Fruit fly (Drosophila melanogaster): ENCODE data around the gene CG15210.

CG15210 gene

dm6 chrX:10882786-10883185, 43.8 kb downstream of the CG15210 start:
- TF ChIP-seq CG12942 (GFP tag; optimal IDR thresholded peaks at IDR 0.05): no peak
- TF ChIP-seq da (GFP tag; optimal IDR thresholded peaks at IDR 0.05): no peak
- no peak for TF ChIP-seq CG2889 (GFP tag; IDR thresholded peaks at IDR 0.05)
- no peak for TF ChIP-seq Meics (GFP tag; optimal IDR thresholded peaks at IDR 0.05)
- 0 out of 2 replicates have a peak, but pooled peaks have one; percentile 8 for TF ChIP-seq Ada2b (GFP tag; IDR thresholded peaks at IDR 0.05)
- no peak for TF ChIP-seq nmo (GFP tag; optimal IDR thresholded peaks at IDR 0.05)
- no peak for TF ChIP-seq prd (optimal IDR thresholded peaks at IDR 0.05)
- TF ChIP-seq prd (GFP tag; IDR thresholded peaks at IDR 0.05): peak; percentile 40; the same call in 1 of the 3 replicates
- peak in 1 of 2 experiments; percentile 0 for TF ChIP-seq chif (GFP tag; optimal IDR thresholded peaks at IDR 0.05)
- no peak for TF ChIP-seq br (optimal IDR thresholded peaks at IDR 0.05)
- TF ChIP-seq Oli (tag; optimal IDR thresholded peaks at IDR 0.05): peak; percentile 23
- TF ChIP-seq inv (GFP tag; IDR thresholded peaks at IDR 0.05; ENCODE audit: partially characterized antibody): no peak
- TF ChIP-seq bcd (GFP tag; optimal IDR thresholded peaks at IDR 0.05): no peak
- peak; percentile 17 for TF ChIP-seq phol (tag; optimal IDR thresholded peaks at IDR 0.05)
- no peak for TF ChIP-seq pfk (GFP tag; optimal IDR thresholded peaks at IDR 0.05)
- TF ChIP-seq CG7271 (tag; optimal IDR thresholded peaks at IDR 0.05): no peak
- no peak for TF ChIP-seq CG7786 (GFP tag; optimal IDR thresholded peaks at IDR 0.05)
- peak; percentile 8 for TF ChIP-seq fd96Cb (tag; optimal IDR thresholded peaks at IDR 0.05)
- peak; percentile 41 for TF ChIP-seq CG1603 (tag; optimal IDR thresholded peaks at IDR 0.05)
- no peak for TF ChIP-seq CG1233 (GFP tag; optimal IDR thresholded peaks at IDR 0.05)
- TF ChIP-seq dan (GFP tag; IDR thresholded peaks at IDR 0.05): no peak
- TF ChIP-seq CG1024 (GFP tag; IDR thresholded peaks at IDR 0.05): no peak
- TF ChIP-seq Atf6 (GFP tag; IDR thresholded peaks at IDR 0.05): no peak
- no peak for TF ChIP-seq Hey (tag; optimal IDR thresholded peaks at IDR 0.05)
- TF ChIP-seq sqz (GFP tag; optimal IDR thresholded peaks at IDR 0.05): no peak
- no peak for TF ChIP-seq tna (GFP tag; IDR thresholded peaks at IDR 0.05; ENCODE audit: partially characterized antibody)
- TF ChIP-seq az2 (GFP tag; optimal IDR thresholded peaks at IDR 0.05): no peak
- TF ChIP-seq trh (GFP tag; optimal IDR thresholded peaks at IDR 0.05): no peak
- peak; percentile 26 for TF ChIP-seq CG12391 (tag; optimal IDR thresholded peaks at IDR 0.05)
- 0 out of 2 replicates have a peak, but pooled peaks have one; percentile 33 for TF ChIP-seq CG17328 (GFP tag; IDR thresholded peaks at IDR 0.05)
- TF ChIP-seq CG4730 (GFP tag; IDR thresholded peaks at IDR 0.05): no peak
- TF ChIP-seq jigr1 (GFP tag; IDR thresholded peaks at IDR 0.05): no peak
- peak; percentile 19 for TF ChIP-seq Xbp1 (GFP tag; optimal IDR thresholded peaks at IDR 0.05)
- peak; percentile 21 for TF ChIP-seq lab (GFP tag; optimal IDR thresholded peaks at IDR 0.05)
- 0 out of 3 replicates have a peak, but pooled peaks have one; percentile 28 for TF ChIP-seq row (GFP tag; IDR thresholded peaks at IDR 0.05)
- TF ChIP-seq CG2712 (tag; optimal IDR thresholded peaks at IDR 0.05): peak; percentile 14
- no peak for TF ChIP-seq CG1792 (GFP tag; optimal IDR thresholded peaks at IDR 0.05)
- no peak for TF ChIP-seq lmd (GFP tag; IDR thresholded peaks at IDR 0.05)
- TF ChIP-seq Blimp-1 (GFP tag; optimal IDR thresholded peaks at IDR 0.05): peak; percentile 25
- TF ChIP-seq sim (GFP tag; IDR thresholded peaks at IDR 0.05): no peak
- no peak for TF ChIP-seq CG4282 (GFP tag; optimal IDR thresholded peaks at IDR 0.05)
- no peak for TF ChIP-seq CG12299 (tag; optimal IDR thresholded peaks at IDR 0.05)
- TF ChIP-seq nom (GFP tag; optimal IDR thresholded peaks at IDR 0.05): no peak
- TF ChIP-seq CG17385 (GFP tag; optimal IDR thresholded peaks at IDR 0.05): no peak
- no peak for TF ChIP-seq CG17802 (tag; optimal IDR thresholded peaks at IDR 0.05)
- no peak for TF ChIP-seq gt (GFP tag; IDR thresholded peaks at IDR 0.05)
- TF ChIP-seq ro (GFP tag; IDR thresholded peaks at IDR 0.05): no peak
- no peak for TF ChIP-seq CG33557 (GFP tag; optimal IDR thresholded peaks at IDR 0.05)
- TF ChIP-seq chm (GFP tag; IDR thresholded peaks at IDR 0.05): no peak
- no peak for TF ChIP-seq Drgx (GFP tag; IDR thresholded peaks at IDR 0.05)
- no peak for TF ChIP-seq sug (tag; optimal IDR thresholded peaks at IDR 0.05)
- no peak for TF ChIP-seq CG15479 (GFP tag; optimal IDR thresholded peaks at IDR 0.05)

Data from whole organism, embryonic.